Fruit fly (Drosophila melanogaster): ENCODE measurements around the gene Dnali1.

Dnali1 gene

DNA sequence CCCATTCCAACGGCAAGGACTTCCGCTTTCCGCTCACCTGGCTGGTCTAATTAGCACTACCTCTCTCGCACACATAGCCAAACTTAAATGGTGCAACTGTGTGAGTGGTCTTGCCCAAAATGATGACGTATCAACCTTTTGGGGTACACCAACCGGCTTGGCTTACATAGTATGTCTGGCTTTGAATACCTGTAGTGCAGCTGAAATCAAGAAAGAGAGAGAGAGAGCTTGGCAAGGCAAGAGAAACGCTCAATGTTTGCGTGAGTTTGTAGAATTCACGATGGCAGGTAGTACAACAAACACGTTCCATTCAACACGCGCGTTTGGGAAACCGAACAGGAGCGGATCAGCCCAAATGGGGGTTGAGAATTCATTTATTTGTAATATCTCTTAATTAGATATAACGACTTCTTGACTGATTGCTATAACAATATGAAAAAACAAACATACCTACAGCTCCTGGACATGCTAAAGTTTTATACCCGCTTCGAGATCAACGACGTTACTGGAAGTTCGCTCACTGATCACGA, 5.0 kb downstream of the Dnali1 start (continued):
- TF ChIP-seq CG6689 (GFP tag; IDR thresholded peaks at IDR 0.05): no peak
- TF ChIP-seq gsb-n (tag; optimal IDR thresholded peaks at IDR 0.05): no peak
- TF ChIP-seq run (tag; optimal IDR thresholded peaks at IDR 0.05): no peak
- no peak for TF ChIP-seq ken (GFP tag; IDR thresholded peaks at IDR 0.05)
- TF ChIP-seq CG6683 (GFP tag; optimal IDR thresholded peaks at IDR 0.05): no peak
- peak; percentile 11 for TF ChIP-seq Camta (GFP tag; optimal IDR thresholded peaks at IDR 0.05)
- no peak for TF ChIP-seq CG7556 (GFP tag; optimal IDR thresholded peaks at IDR 0.05)
- TF ChIP-seq knrl (GFP tag; IDR thresholded peaks at IDR 0.05; ENCODE audit: partially characterized antibody): peak; percentile 57; the same call in 2 of the 3 replicates
- no peak for TF ChIP-seq CG8944 (GFP tag; optimal IDR thresholded peaks at IDR 0.05)
- TF ChIP-seq Hr51 (GFP tag; optimal IDR thresholded peaks at IDR 0.05): no peak
- peak; percentile 0 for TF ChIP-seq CG3163 (GFP tag; optimal IDR thresholded peaks at IDR 0.05)
- TF ChIP-seq CG12155 (GFP tag; optimal IDR thresholded peaks at IDR 0.05): no peak
- no peak for TF ChIP-seq sd (tag; optimal IDR thresholded peaks at IDR 0.05)
- no peak for TF ChIP-seq CG14441 (GFP tag; IDR thresholded peaks at IDR 0.05)
- TF ChIP-seq CG30431 (GFP tag; optimal IDR thresholded peaks at IDR 0.05): no peak
- TF ChIP-seq chinmo (GFP tag; IDR thresholded peaks at IDR 0.05; ENCODE audit: partially characterized antibody): peak; percentile 87; the same call in 2 of the 4 replicates
- TF ChIP-seq CG17186 (GFP tag; optimal IDR thresholded peaks at IDR 0.05): no peak
- TF ChIP-seq pros (GFP tag; optimal IDR thresholded peaks at IDR 0.05): peak; percentile 58
- no peak for TF ChIP-seq Hr39 (optimal IDR thresholded peaks at IDR 0.05)
- TF ChIP-seq Dad (GFP tag; optimal IDR thresholded peaks at IDR 0.05): peak; percentile 17
- TF ChIP-seq Taf1 (GFP tag; IDR thresholded peaks at IDR 0.05): no peak
- peak in 1 of 2 experiments; percentile 22 for TF ChIP-seq tll (GFP tag; optimal IDR thresholded peaks at IDR 0.05)
- peak; percentile 28; the same call in 1 of the 2 replicates for TF ChIP-seq seq (GFP tag; IDR thresholded peaks at IDR 0.05)
- TF ChIP-seq sisA (GFP tag; IDR thresholded peaks at IDR 0.05): 0 out of 2 replicates have a peak, but pooled peaks have one; percentile 27
- TF ChIP-seq phol (tag; optimal IDR thresholded peaks at IDR 0.05): peak; percentile 22
- peak; percentile 56 for TF ChIP-seq Rfx (GFP tag; IDR thresholded peaks at IDR 0.05)
- TF ChIP-seq NFAT (GFP tag; IDR thresholded peaks at IDR 0.05): 0 out of 2 replicates have a peak, but pooled peaks have one; percentile 18
- no peak for TF ChIP-seq Chrac-16 (GFP tag; optimal IDR thresholded peaks at IDR 0.05)
- peak; percentile 81 for TF ChIP-seq row (GFP tag; IDR thresholded peaks at IDR 0.05)
- TF ChIP-seq croc (GFP tag; conservative IDR thresholded peaks at IDR 0.05): no peak
- peak; percentile 17; the same call in 2 of the 3 replicates for TF ChIP-seq ci (GFP tag; IDR thresholded peaks at IDR 0.05)
- no peak for TF ChIP-seq dpn (GFP tag; optimal IDR thresholded peaks at IDR 0.05)
- peak; percentile 12 for TF ChIP-seq pum (GFP tag; optimal IDR thresholded peaks at IDR 0.05)
- peak; percentile 45; the same call in 1 of the 2 replicates for TF ChIP-seq sna (GFP tag; IDR thresholded peaks at IDR 0.05; ENCODE audit: partially characterized antibody)
- TF ChIP-seq CG2678 (tag; optimal IDR thresholded peaks at IDR 0.05): no peak
- TF ChIP-seq Dll (GFP tag; IDR thresholded peaks at IDR 0.05; ENCODE audit: partially characterized antibody): peak; percentile 50; the same call in 2 of the 4 replicates
- peak; percentile 38; the same call in 1 of the 3 replicates for TF ChIP-seq CG7963 (GFP tag; IDR thresholded peaks at IDR 0.05; ENCODE audit: partially characterized antibody)
- no peak for TF ChIP-seq twi (tag; optimal IDR thresholded peaks at IDR 0.05)
- TF ChIP-seq Mad (GFP tag; optimal IDR thresholded peaks at IDR 0.05): no peak
- no peak; the same call in 1 of the 2 replicates for TF ChIP-seq vvl (GFP tag; IDR thresholded peaks at IDR 0.05)
- peak; percentile 63 to 64 for TF ChIP-seq Trl (optimal IDR thresholded peaks at IDR 0.05)
- TF ChIP-seq Trl (GFP tag; optimal IDR thresholded peaks at IDR 0.05): no peak
- TF ChIP-seq zen2 (GFP tag; IDR thresholded peaks at IDR 0.05; ENCODE audit: partially characterized antibody): no peak
- TF ChIP-seq cas (GFP tag; IDR thresholded peaks at IDR 0.05): 0 out of 2 replicates have a peak, but pooled peaks have one; percentile 16
- TF ChIP-seq Optix (GFP tag; IDR thresholded peaks at IDR 0.05): no peak
- no peak for TF ChIP-seq CG3847 (GFP tag; IDR thresholded peaks at IDR 0.05)
- no peak for TF ChIP-seq CG14710 (tag; optimal IDR thresholded peaks at IDR 0.05)
- TF ChIP-seq lmd (GFP tag; IDR thresholded peaks at IDR 0.05): peak; percentile 26
- TF ChIP-seq insv (GFP tag; optimal IDR thresholded peaks at IDR 0.05): peak in 1 of 2 experiments; percentile 53
- no peak for TF ChIP-seq slp2 (GFP tag; optimal IDR thresholded peaks at IDR 0.05)

Measured in whole organism, embryonic.